Worm (Caenorhabditis elegans) whole organism, L2 larva: ENCODE measurements around the gene sek-5.

Experiments used
- aly-2 ChIP-seq: fragments of 150-350 bp; optimal IDR thresholded peaks from 2 replicates; lab custom pipeline; 2014; ENCODE audit warnings: missing biosample characterization, missing genetic modification characterization
- elt-3 ChIP-seq: sonication (generic microtip); optimal IDR thresholded peaks from 2 replicates; lab custom pipeline; 2017; ENCODE audit warnings: missing biosample characterization, missing genetic modification characterization
- lin-13 ChIP-seq: fragments of 150-350 bp; optimal IDR thresholded peaks from 2 replicates; lab custom pipeline; 2014; ENCODE audit warnings: missing biosample characterization, missing genetic modification reagents, missing genetic modification characterization
- nhr-77 ChIP-seq: fragments of 150-350 bp; optimal IDR thresholded peaks from 2 replicates; lab custom pipeline; 2014; ENCODE audit warnings: missing biosample characterization, missing genetic modification characterization
- sma-3 ChIP-seq: sonication (generic microtip); optimal IDR thresholded peaks from 2 replicates; lab custom pipeline; 2016; ENCODE audit warnings: missing genetic modification reagents, missing genetic modification characterization, missing compliant biosample characterization
- zag-1 ChIP-seq: fragments of 150-350 bp; optimal IDR thresholded peaks from 2 replicates; lab custom pipeline; 2014; ENCODE audit warnings: missing biosample characterization, missing genetic modification characterization

DNA sequence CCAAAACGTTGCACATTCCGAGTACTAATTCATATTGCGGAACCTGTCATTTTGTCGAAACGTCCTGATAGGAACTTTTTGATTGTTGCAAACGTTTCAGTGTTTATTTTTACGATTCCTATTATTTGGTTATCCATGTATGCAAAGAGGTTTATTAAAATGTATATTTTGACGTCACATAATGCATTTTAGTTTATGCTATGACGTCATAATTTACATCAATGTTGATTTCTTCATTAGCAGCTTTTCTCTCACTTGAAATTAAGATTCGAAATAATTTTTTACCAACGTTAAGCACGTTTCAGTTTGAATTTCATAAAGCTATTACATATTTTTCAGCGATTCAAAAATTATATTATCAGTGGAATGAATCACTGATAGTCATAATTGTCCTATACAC lies 10.8 kb upstream of the sek-5 start:
- TF ChIP-seq lin-13 (GFP tag; lab: Kevin White, UChicago), result no peak
- TF ChIP-seq elt-3 (tag; lab: Kevin White, UChicago), result no peak
- TF ChIP-seq aly-2 (tag; lab: Kevin White, UChicago), result no peak
- no peak for TF ChIP-seq zag-1
- TF ChIP-seq sma-3 (GFP tag; lab: Kevin White, UChicago), result no peak
- no peak for TF ChIP-seq nhr-77
